Worm (Caenorhabditis elegans) whole organism, L3 larva: ENCODE data around the gene K10D11.7.

ENCODE experiments used
- ama-1 ChIP-seq: fragments of 150-350 bp; optimal IDR thresholded peaks from 2 replicates; lab custom pipeline; 2018
- ceh-16 ChIP-seq: sonication (generic microtip); optimal IDR thresholded peaks from 2 replicates; lab custom pipeline; 2017; ENCODE audit warnings: missing biosample characterization, missing genetic modification characterization
- elt-1 ChIP-seq: fragments of 150-350 bp; optimal IDR thresholded peaks from 2 replicates; lab custom pipeline; 2014; ENCODE audit warnings: missing biosample characterization, missing genetic modification characterization
- fos-1 ChIP-seq: fragments of 150-350 bp; optimal IDR thresholded peaks from 2 replicates; lab custom pipeline; 2014; ENCODE audit warnings: missing biosample characterization, missing genetic modification characterization
- jun-1 ChIP-seq: fragments of 150-350 bp; optimal IDR thresholded peaks from 2 replicates; lab custom pipeline; 2014; ENCODE audit warnings: missing biosample characterization, missing genetic modification reagents, missing genetic modification characterization
- lin-39 ChIP-seq: fragments of 150-350 bp; optimal IDR thresholded peaks from 2 replicates; lab custom pipeline; 2018; ENCODE audit warnings: missing biosample characterization, missing genetic modification reagents, missing genetic modification characterization
- nhr-23 ChIP-seq: fragments of 150-350 bp; optimal IDR thresholded peaks from 2 replicates; lab custom pipeline; 2014; ENCODE audit warnings: missing biosample characterization, missing genetic modification reagents, missing genetic modification characterization
- nhr-237 ChIP-seq: fragments of 150-350 bp; optimal IDR thresholded peaks from 2 replicates; lab custom pipeline; 2014; ENCODE audit warnings: missing biosample characterization, missing genetic modification characterization
- nhr-43 ChIP-seq: sonication (generic microtip); optimal IDR thresholded peaks from 2 replicates; lab custom pipeline; 2016; ENCODE audit warnings: mild to moderate bottlenecking, missing genetic modification characterization, missing compliant biosample characterization; ENCODE audit not compliant: poor library complexity, severe bottlenecking
- nhr-76 ChIP-seq: fragments of 150-350 bp; sonication (generic microtip); optimal IDR thresholded peaks from 5 replicates; lab custom pipeline; 2014; ENCODE audit warnings: missing biosample characterization, missing genetic modification characterization
- pha-4 ChIP-seq: fragments of 150-350 bp; optimal IDR thresholded peaks from 2 replicates; lab custom pipeline; 2014; ENCODE audit warnings: missing biosample characterization, missing genetic modification reagents, missing genetic modification characterization
- unc-62 ChIP-seq: fragments of 150-350 bp; sonication (generic microtip); optimal IDR thresholded peaks from 4 replicates; lab custom pipeline; 2014; ENCODE audit warnings: missing biosample characterization, missing genetic modification reagents, missing genetic modification characterization
- ztf-11 ChIP-seq: fragments of 150-350 bp; optimal IDR thresholded peaks from 2 replicates; lab custom pipeline; 2014; ENCODE audit warnings: missing biosample characterization, missing genetic modification characterization

DNA sequence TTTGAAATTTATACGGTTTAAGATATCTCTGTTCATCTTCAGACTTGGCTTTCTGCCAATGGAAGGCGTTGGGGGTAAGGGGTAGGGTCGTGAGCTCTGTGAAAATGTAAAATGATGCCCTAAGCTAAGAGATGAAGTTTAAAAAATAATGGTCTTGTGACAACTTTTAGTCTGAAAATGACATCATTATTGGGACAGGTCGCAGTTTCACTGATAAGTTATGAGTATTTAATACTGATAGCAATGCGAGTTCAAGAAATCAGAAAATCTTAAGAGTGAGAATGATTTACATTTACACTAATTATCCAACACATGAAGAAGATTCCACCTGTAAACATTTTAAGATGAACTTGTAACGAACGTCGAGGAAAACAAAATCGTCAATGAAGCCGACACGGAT is 31.1 kb downstream of the K10D11.7 start:
- TF ChIP-seq lin-39 (tag; lab: Kevin White, UChicago) (no peak), ztf-11 (tag; lab: Kevin White, UChicago) (no peak), elt-1 (tag; lab: Kevin White, UChicago) (no peak), nhr-43 (tag; lab: Kevin White, UChicago) (no peak), unc-62 (GFP tag; lab: Kevin White, UChicago) (no peak), ceh-16 (tag; lab: Kevin White, UChicago) (no peak), jun-1 (tag; lab: Kevin White, UChicago) (no peak), nhr-76 (tag; lab: Kevin White, UChicago) (no peak), nhr-23 (tag; lab: Kevin White, UChicago) (no peak), nhr-237 (tag; lab: Kevin White, UChicago) (no peak), pha-4 (tag; lab: Kevin White, UChicago) (no peak), ama-1 (no peak), fos-1 (tag; lab: Kevin White, UChicago) (no peak)
